Worm (Caenorhabditis elegans) whole organism, L2 larva: ENCODE measurements around the gene C25F6.1.

Source experiments
- C34F6.9 ChIP-seq: fragments of 150-350 bp; optimal IDR thresholded peaks from 2 replicates; lab custom pipeline; 2014; ENCODE audit warnings: missing biosample characterization, missing genetic modification characterization
- ZK546.5 ChIP-seq: sonication (generic microtip); optimal IDR thresholded peaks from 2 replicates; lab custom pipeline; 2017; ENCODE audit warnings: missing biosample characterization, missing genetic modification characterization
- ama-1 ChIP-seq: fragments of 150-350 bp; optimal IDR thresholded peaks from 2 replicates; lab custom pipeline; 2018; ENCODE audit warnings: inconsistent platforms
- ceh-16 ChIP-seq: fragments of 150-350 bp; optimal IDR thresholded peaks from 2 replicates; lab custom pipeline; 2014; ENCODE audit warnings: missing biosample characterization, missing genetic modification characterization
- ceh-82 ChIP-seq: fragments of 150-350 bp; optimal IDR thresholded peaks from 2 replicates; lab custom pipeline; 2014; ENCODE audit warnings: missing biosample characterization, missing genetic modification characterization
- dmd-4 ChIP-seq: sonication (generic microtip); optimal IDR thresholded peaks from 2 replicates; lab custom pipeline; 2017; ENCODE audit warnings: missing biosample characterization, missing genetic modification characterization
- elt-1 ChIP-seq: fragments of 150-350 bp; optimal IDR thresholded peaks from 2 replicates; lab custom pipeline; 2014; ENCODE audit warnings: missing biosample characterization, missing genetic modification characterization
- elt-3 ChIP-seq: sonication (generic microtip); optimal IDR thresholded peaks from 2 replicates; lab custom pipeline; 2017; ENCODE audit warnings: missing biosample characterization, missing genetic modification characterization
- fos-1 ChIP-seq: fragments of 150-350 bp; optimal IDR thresholded peaks from 2 replicates; lab custom pipeline; 2014; ENCODE audit warnings: missing biosample characterization, missing genetic modification characterization
- lin-11 ChIP-seq: fragments of 150-350 bp; sonication (generic microtip); optimal IDR thresholded peaks from 2 replicates; lab custom pipeline; 2014; ENCODE audit warnings: missing biosample characterization, missing genetic modification characterization, inconsistent platforms, mixed read lengths
- lin-13 ChIP-seq: fragments of 150-350 bp; optimal IDR thresholded peaks from 2 replicates; lab custom pipeline; 2014; ENCODE audit warnings: missing biosample characterization, missing genetic modification reagents, missing genetic modification characterization
- lin-39 ChIP-seq: fragments of 150-350 bp; optimal IDR thresholded peaks from 2 replicates; lab custom pipeline; 2014; ENCODE audit warnings: missing biosample characterization, missing genetic modification reagents, missing genetic modification characterization
- mab-5 ChIP-seq: fragments of 150-350 bp; optimal IDR thresholded peaks from 2 replicates; lab custom pipeline; 2014; ENCODE audit warnings: missing biosample characterization, missing genetic modification characterization
- mbf-1 ChIP-seq: sonication (generic microtip); optimal IDR thresholded peaks from 2 replicates; lab custom pipeline; 2017; ENCODE audit warnings: missing biosample characterization, missing genetic modification characterization
- mdl-1 ChIP-seq, 2 experiments: fragments of 150-350 bp in 1 of 2; sonication (generic microtip) in 1 of 2; optimal IDR thresholded peaks; 2 replicates each; lab custom pipeline; 2017; ENCODE audit warnings: missing biosample characterization in 2 of 2, missing genetic modification characterization in 2 of 2
- nhr-10 ChIP-seq: sonication (generic microtip); optimal IDR thresholded peaks from 2 replicates; lab custom pipeline; 2017; ENCODE audit warnings: missing biosample characterization, missing genetic modification characterization
- nhr-11 ChIP-seq: fragments of 150-350 bp; optimal IDR thresholded peaks from 2 replicates; lab custom pipeline; 2014; ENCODE audit warnings: missing biosample characterization, missing genetic modification characterization
- nhr-12 ChIP-seq: fragments of 150-350 bp; optimal IDR thresholded peaks from 2 replicates; lab custom pipeline; 2014; ENCODE audit warnings: missing biosample characterization, missing genetic modification characterization
- nhr-129 ChIP-seq: fragments of 150-350 bp; optimal IDR thresholded peaks from 2 replicates; lab custom pipeline; 2014; ENCODE audit warnings: missing biosample characterization, missing genetic modification characterization
- nhr-21 ChIP-seq: fragments of 150-350 bp; optimal IDR thresholded peaks from 2 replicates; lab custom pipeline; 2014; ENCODE audit warnings: missing biosample characterization, missing genetic modification characterization
- nhr-23 ChIP-seq: fragments of 150-350 bp; optimal IDR thresholded peaks from 2 replicates; lab custom pipeline; 2014; ENCODE audit warnings: missing biosample characterization, missing genetic modification reagents, missing genetic modification characterization
- nhr-77 ChIP-seq: fragments of 150-350 bp; optimal IDR thresholded peaks from 2 replicates; lab custom pipeline; 2014; ENCODE audit warnings: missing biosample characterization, missing genetic modification characterization
- peb-1 ChIP-seq: fragments of 150-350 bp; optimal IDR thresholded peaks from 2 replicates; lab custom pipeline; 2014; ENCODE audit warnings: missing biosample characterization, missing genetic modification characterization
- sem-4 ChIP-seq: fragments of 150-350 bp; optimal IDR thresholded peaks from 2 replicates; lab custom pipeline; 2014; ENCODE audit warnings: missing biosample characterization, missing genetic modification reagents, missing genetic modification characterization
- sma-3 ChIP-seq: sonication (generic microtip); optimal IDR thresholded peaks from 2 replicates; lab custom pipeline; 2016; ENCODE audit warnings: missing genetic modification reagents, missing genetic modification characterization, missing compliant biosample characterization
- sma-9 ChIP-seq, 2 experiments: fragments of 150-350 bp in 1 of 2; sonication (generic microtip) in 1 of 2; optimal IDR thresholded peaks; 2 replicates each; lab custom pipeline; 2014 to 2016; ENCODE audit warnings: missing genetic modification characterization in 2 of 2, mild to moderate bottlenecking in 1 of 2, missing biosample characterization in 1 of 2, missing compliant biosample characterization in 1 of 2, missing genetic modification reagents in 1 of 2, moderate library complexity in 1 of 2
- snpc-4 ChIP-seq: fragments of 150-350 bp; optimal IDR thresholded peaks from 2 replicates; lab custom pipeline; 2014; ENCODE audit warnings: missing biosample characterization, missing genetic modification characterization
- unc-39 ChIP-seq: fragments of 150-350 bp; optimal IDR thresholded peaks from 2 replicates; lab custom pipeline; 2014; ENCODE audit warnings: missing biosample characterization, missing genetic modification characterization
- unc-62 ChIP-seq: fragments of 150-350 bp; optimal IDR thresholded peaks from 2 replicates; lab custom pipeline; 2014; ENCODE audit warnings: missing biosample characterization, missing genetic modification reagents, missing genetic modification characterization
- ztf-1 ChIP-seq: fragments of 200-800 bp; sonication (Bioruptor generic); conservative IDR thresholded peaks from 2 replicates; pipeline ENCODE4 v1.3.6; 2022; ENCODE audit warnings: missing genetic modification characterization, missing compliant biosample characterization
- ztf-11 ChIP-seq: sonication (generic microtip); optimal IDR thresholded peaks from 2 replicates; lab custom pipeline; 2017; ENCODE audit warnings: missing biosample characterization, missing genetic modification characterization
- ztf-4 ChIP-seq: fragments of 150-350 bp; optimal IDR thresholded peaks from 2 replicates; lab custom pipeline; 2014; ENCODE audit warnings: missing biosample characterization, missing genetic modification characterization

C25F6.1 gene

DNA sequence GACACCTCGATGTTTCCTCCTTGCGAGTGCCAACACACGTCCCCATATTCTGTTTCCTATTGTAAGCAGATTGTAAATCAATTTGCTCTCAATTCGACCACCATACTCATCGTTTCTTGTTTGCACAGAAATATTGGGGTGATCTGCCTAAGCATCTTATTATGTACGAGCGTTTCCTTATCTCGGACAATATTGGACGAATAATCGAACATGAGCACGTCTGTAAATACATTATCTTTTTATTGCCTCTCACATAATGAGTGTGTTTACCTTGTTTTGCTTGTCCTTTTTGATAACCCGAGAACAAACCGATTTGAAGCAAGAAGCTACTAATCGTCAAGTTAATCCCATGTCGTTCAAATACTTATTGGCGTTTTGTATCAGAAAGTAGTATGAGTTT is 31.2 kb upstream of the C25F6.1 start:
- TF ChIP-seq mdl-1 (tag; optimal IDR thresholded peaks at IDR 0.05; lab: Kevin White, UChicago), result no peak
- no peak for TF ChIP-seq nhr-23 (tag; lab: Kevin White, UChicago)
- no peak for TF ChIP-seq nhr-129
- TF ChIP-seq lin-39 (tag; lab: Kevin White, UChicago), result no peak
- no peak for TF ChIP-seq dmd-4 (tag; lab: Kevin White, UChicago)
- TF ChIP-seq unc-39 (tag; lab: Kevin White, UChicago), result no peak
- no peak for TF ChIP-seq mab-5 (tag; lab: Kevin White, UChicago)
- TF ChIP-seq lin-13 (GFP tag; lab: Kevin White, UChicago), result no peak
- TF ChIP-seq fos-1 (tag; lab: Kevin White, UChicago), result no peak
- no peak for TF ChIP-seq nhr-10 (tag; lab: Kevin White, UChicago)
- no peak for TF ChIP-seq elt-3
- TF ChIP-seq ztf-1, result no peak
- TF ChIP-seq elt-1 (tag; lab: Kevin White, UChicago), result no peak
- no peak for TF ChIP-seq lin-11 (tag; lab: Kevin White, UChicago)
- no peak for TF ChIP-seq ceh-82 (tag; lab: Kevin White, UChicago)
- no peak for TF ChIP-seq ztf-11 (tag; lab: Kevin White, UChicago)
- TF ChIP-seq unc-62, result no peak
- TF ChIP-seq mbf-1 (tag; lab: Kevin White, UChicago), result no peak
- no peak for TF ChIP-seq sma-3 (GFP tag; lab: Kevin White, UChicago)
- no peak for TF ChIP-seq snpc-4 (tag; lab: Kevin White, UChicago)

DNA sequence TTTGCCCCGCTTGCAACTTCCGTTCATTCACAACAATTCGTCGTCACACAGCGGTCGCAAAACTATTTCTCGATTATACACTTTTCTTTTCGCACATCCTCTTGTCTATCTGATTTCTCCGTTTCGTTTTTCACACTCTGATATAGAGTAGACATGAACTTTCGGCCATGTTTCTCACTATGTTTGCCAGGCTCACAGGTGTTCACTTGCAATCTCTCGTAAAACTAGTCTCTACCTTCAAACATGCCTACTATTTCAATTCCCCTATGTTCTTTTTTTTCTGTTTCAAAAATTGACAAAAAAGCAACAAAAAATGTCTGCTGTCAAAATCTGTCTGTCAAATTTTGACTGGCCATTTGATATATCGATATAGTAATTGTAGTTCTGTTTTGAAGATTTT is 29.1 kb upstream of the C25F6.1 start:
- no peak for TF ChIP-seq sma-3 (GFP tag; lab: Kevin White, UChicago)
- TF ChIP-seq unc-62, result no peak
- no peak for TF ChIP-seq ZK546.5 (tag; lab: Kevin White, UChicago)

DNA sequence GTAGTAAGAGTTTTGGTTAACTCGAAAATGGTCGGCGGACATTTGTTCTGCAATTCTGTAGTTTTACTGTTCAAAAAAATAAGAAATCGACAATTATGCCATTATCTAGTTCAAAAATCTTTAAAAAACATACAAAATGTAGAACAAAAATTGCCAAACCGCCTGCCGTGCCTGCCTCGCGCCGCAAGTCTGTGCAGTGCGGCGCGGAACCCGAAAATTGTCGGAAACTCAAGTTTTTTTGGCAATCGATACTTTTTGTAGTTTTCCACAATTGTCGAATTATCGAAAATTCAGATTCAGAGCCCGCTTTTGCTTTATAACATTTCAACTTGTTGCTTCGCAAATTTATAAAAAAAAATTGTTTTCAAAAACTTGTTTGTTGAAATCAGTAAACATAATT is 28.2 kb upstream of the C25F6.1 start:
- TF ChIP-seq ceh-16 (tag; lab: Kevin White, UChicago) (no peak), elt-1 (tag; lab: Kevin White, UChicago) (no peak), nhr-11 (no peak), ceh-82 (tag; lab: Kevin White, UChicago) (no peak), lin-11 (tag; lab: Kevin White, UChicago) (no peak), nhr-77 (tag; lab: Kevin White, UChicago) (no peak), mab-5 (tag; lab: Kevin White, UChicago) (no peak)

DNA sequence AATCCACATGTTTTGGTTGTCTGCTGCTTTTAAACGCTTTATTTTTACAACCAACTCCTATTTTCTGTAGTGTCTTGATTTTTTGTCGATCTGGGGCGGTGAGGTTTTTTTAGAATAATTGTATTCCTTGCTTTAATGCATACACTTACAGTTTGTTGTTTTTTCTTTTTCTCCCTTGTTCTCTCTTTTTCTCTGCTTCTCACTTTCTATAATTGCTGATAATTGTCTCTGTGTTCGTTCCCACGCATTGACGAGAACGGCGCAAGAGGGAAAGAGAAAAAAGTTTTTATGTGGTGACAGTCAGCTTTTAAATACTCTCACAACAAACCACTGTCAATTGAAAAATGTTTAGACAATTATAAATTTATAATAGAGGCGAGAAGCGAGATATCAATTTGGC is 27.5 kb upstream of the C25F6.1 start:
- no peak for TF ChIP-seq ztf-1
- no peak for TF ChIP-seq unc-39 (tag; lab: Kevin White, UChicago)
- TF ChIP-seq nhr-12, result no peak
- TF ChIP-seq ama-1 (lab: Kevin White, UChicago), result no peak
- TF ChIP-seq mab-5 (tag; lab: Kevin White, UChicago), result no peak
- no peak for TF ChIP-seq snpc-4 (tag; lab: Kevin White, UChicago)
- TF ChIP-seq sma-9 (GFP tag; optimal IDR thresholded peaks at IDR 0.05; lab: Kevin White, UChicago), result no peak
- no peak for TF ChIP-seq sma-9 (tag; optimal IDR thresholded peaks at IDR 0.05; lab: Kevin White, UChicago)
- no peak for TF ChIP-seq ztf-11 (tag; lab: Kevin White, UChicago)
- no peak for TF ChIP-seq peb-1 (tag; lab: Kevin White, UChicago)
- no peak for TF ChIP-seq fos-1 (tag; lab: Kevin White, UChicago)
- no peak for TF ChIP-seq nhr-21 (tag; lab: Kevin White, UChicago)
- no peak for TF ChIP-seq ceh-82 (tag; lab: Kevin White, UChicago)

DNA sequence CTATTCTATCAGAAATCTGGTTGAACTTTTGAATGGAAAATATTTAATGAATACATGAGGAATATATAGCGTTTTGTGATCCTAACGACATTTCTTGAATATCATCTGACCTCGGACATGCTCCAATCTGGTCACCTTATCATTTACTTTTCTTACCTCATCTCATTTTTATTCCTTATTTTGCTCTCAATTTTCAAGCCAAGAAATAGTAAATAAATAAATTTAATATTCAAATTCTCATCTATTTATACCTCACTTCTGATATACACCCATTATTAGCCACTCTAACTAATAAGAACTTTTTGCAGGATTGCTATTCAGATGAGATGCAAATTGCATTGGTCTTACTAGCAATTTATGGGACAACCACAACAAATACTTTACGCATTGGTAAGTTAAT is 25.4 kb upstream of the C25F6.1 start, which contains the start of gene ddr-1:
TSS of gene ddr-1 (plus strand) at position 301 of the 400 bp plus-strand sequence.
- no peak for TF ChIP-seq nhr-10 (tag; lab: Kevin White, UChicago)
- TF ChIP-seq lin-39 (tag; lab: Kevin White, UChicago), result no peak
- no peak for TF ChIP-seq ztf-4 (tag; lab: Kevin White, UChicago)
- no peak for TF ChIP-seq sem-4 (tag; lab: Kevin White, UChicago)
- no peak for TF ChIP-seq sma-3 (GFP tag; lab: Kevin White, UChicago)
- no peak for TF ChIP-seq C34F6.9 (tag; lab: Kevin White, UChicago)

DNA sequence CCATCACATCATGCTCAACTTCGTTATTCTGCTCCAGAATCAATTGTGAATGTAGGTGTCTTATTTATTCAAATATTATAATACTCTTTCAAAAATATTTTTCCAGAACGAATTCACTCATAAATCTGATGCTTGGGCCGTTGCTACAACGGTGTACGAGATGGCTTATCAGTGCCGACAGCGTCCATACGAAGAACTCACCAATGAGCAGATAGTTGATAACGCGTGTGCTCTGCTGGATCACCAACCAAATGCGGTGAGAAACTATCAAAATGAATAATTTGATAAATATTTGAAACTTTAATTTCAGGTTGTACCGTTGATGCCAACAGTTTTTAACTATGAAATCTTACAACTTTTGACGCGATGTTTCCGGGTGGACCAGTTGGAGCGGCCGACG is 20.7 kb upstream of the C25F6.1 start:
- TF ChIP-seq lin-11 (tag; lab: Kevin White, UChicago), result no peak
- TF ChIP-seq fos-1 (tag; lab: Kevin White, UChicago), result peak; percentile 67
